Worm (Caenorhabditis elegans): Measurements from ENCODE around the gene ZK470.14.

- TF ChIP-seq T22C8.4 (GFP tag; IDR thresholded peaks at IDR 0.05) (no peak), med-1 (GFP tag; optimal IDR thresholded peaks at IDR 0.05; ENCODE audit: insufficient read depth) (no peak), flt-1 (GFP tag; IDR thresholded peaks at IDR 0.05) (no peak), cog-1 (tag; optimal IDR thresholded peaks at IDR 0.05) (no peak), ztf-23 (GFP tag; IDR thresholded peaks at IDR 0.05) (no peak), ref-1 (GFP tag; conservative IDR thresholded peaks at IDR 0.05) (no peak)
These were observed 9.4 kb upstream of the ZK470.14 start for ce11 chrX:4157896-4158295.
